Worm (Caenorhabditis elegans) whole organism, L1 larva: ENCODE results near the gene str-64.

Source experiments
- alr-1 ChIP-seq: fragments of 200-800 bp; sonication (Bioruptor generic); optimal IDR thresholded peaks from 2 replicates; lab custom pipeline; 2018; ENCODE audit warnings: borderline replicate concordance, mild to moderate bottlenecking, missing genetic modification characterization, missing compliant biosample characterization
- ama-1 ChIP-seq: fragments of 150-350 bp; optimal IDR thresholded peaks from 2 replicates; lab custom pipeline; 2014
- elt-3 ChIP-seq, 6 experiments: fragments of 150-350 bp in 1 of 6; sonication (generic microtip); optimal IDR thresholded peaks; 2 replicates each; lab custom pipeline; 2017 to 2018; ENCODE audit warnings: missing biosample characterization in 6 of 6, missing genetic modification characterization in 6 of 6, inconsistent platforms in 1 of 6
- hpl-2 ChIP-seq: fragments of 150-350 bp; optimal IDR thresholded peaks from 2 replicates; lab custom pipeline; 2014; ENCODE audit warnings: missing biosample characterization, missing genetic modification reagents, missing genetic modification characterization
- nhr-76 ChIP-seq: sonication (generic microtip); optimal IDR thresholded peaks from 2 replicates; lab custom pipeline; 2017; ENCODE audit warnings: missing biosample characterization, missing genetic modification characterization
- pqm-1 ChIP-seq: sonication (generic microtip); optimal IDR thresholded peaks from 3 replicates; lab custom pipeline; 2017; ENCODE audit warnings: missing biosample characterization, missing genetic modification characterization
- skn-1 ChIP-seq: fragments of 150-350 bp; optimal IDR thresholded peaks from 2 replicates; lab custom pipeline; 2014; ENCODE audit warnings: missing biosample characterization, missing genetic modification characterization
- snpc-4 ChIP-seq: fragments of 150-350 bp; optimal IDR thresholded peaks from 2 replicates; lab custom pipeline; 2014; ENCODE audit warnings: missing biosample characterization, missing genetic modification characterization
- tbx-2 ChIP-seq: sonication (generic microtip); optimal IDR thresholded peaks from 2 replicates; lab custom pipeline; 2016; ENCODE audit warnings: missing genetic modification characterization, missing compliant biosample characterization
- unc-130 ChIP-seq: fragments of 150-350 bp; optimal IDR thresholded peaks from 2 replicates; lab custom pipeline; 2017; ENCODE audit warnings: missing biosample characterization, missing genetic modification characterization, inconsistent platforms
- zag-1 ChIP-seq: fragments of 150-350 bp; optimal IDR thresholded peaks from 2 replicates; lab custom pipeline; 2014; ENCODE audit warnings: missing biosample characterization, missing genetic modification characterization
- ztf-4 ChIP-seq: fragments of 150-350 bp; optimal IDR thresholded peaks from 2 replicates; lab custom pipeline; 2014; ENCODE audit warnings: missing biosample characterization, missing genetic modification characterization

ce11 chrV:3236610-3237009, 46.4 kb upstream of the str-64 start, which contains the start of the genes K08D9.9 and str-16:
- TF ChIP-seq snpc-4 (tag; lab: Kevin White, UChicago) (no peak), zag-1 (tag; lab: Kevin White, UChicago) (no peak), ztf-4 (tag; lab: Kevin White, UChicago) (no peak), tbx-2 (no peak), pqm-1 (tag; lab: Kevin White, UChicago) (no peak), elt-3 (tag; optimal IDR thresholded peaks at IDR 0.05; lab: Kevin White, UChicago) (no peak), unc-130 (tag; lab: Kevin White, UChicago) (no peak), skn-1 (tag; lab: Kevin White, UChicago) (no peak), alr-1 (no peak), hpl-2 (GFP tag; lab: Kevin White, UChicago) (no peak), nhr-76 (tag; lab: Kevin White, UChicago) (no peak), ama-1 (lab: Kevin White, UChicago) (no peak)
